Worm (Caenorhabditis elegans): ENCODE measurements around the gene tyr-2.

DNA sequence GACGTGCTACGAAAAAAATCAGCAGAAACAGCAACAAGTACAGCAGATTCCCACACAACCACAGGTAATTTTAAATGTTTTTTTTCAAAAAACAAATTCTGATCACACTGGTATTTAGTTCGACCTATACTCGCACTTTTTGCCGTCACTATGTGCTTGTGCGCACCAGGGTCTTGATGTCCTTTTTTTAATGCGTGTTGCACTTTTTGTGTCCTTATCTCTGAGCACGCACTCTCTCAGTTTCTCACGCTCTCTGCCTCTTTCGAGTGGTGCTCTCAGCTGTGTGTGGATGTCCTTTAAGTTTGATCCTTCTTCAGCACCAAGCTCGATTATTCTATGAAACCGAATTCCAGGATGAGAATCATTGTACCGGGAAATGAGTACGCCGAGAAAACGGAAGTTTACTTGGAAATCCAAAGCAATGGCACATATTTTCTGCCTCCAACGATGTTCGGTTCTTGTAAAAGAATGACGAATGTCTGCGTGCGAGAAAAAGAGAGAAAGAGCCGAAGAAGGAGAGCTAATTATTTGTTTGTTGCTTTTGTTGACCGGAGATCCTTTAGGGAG is 25.5 kb upstream of the tyr-2 start:
- TF ChIP-seq lir-3 (tag; optimal IDR thresholded peaks at IDR 0.05; ENCODE audit: poor library complexity) (no peak), ceh-90 (tag; optimal IDR thresholded peaks at IDR 0.05) (no peak), nhr-11 (tag; optimal IDR thresholded peaks at IDR 0.05) (no peak), nhr-47 (tag; optimal IDR thresholded peaks at IDR 0.05) (peak; percentile 66), snpc-4 (tag; optimal IDR thresholded peaks at IDR 0.05) (no peak), pax-3 (tag; optimal IDR thresholded peaks at IDR 0.05) (peak; percentile 51)
